Fruit fly (Drosophila melanogaster): ENCODE results near the gene Cad88C.

- TF ChIP-seq psq (optimal IDR thresholded peaks at IDR 0.05) (no peak), Sin3A (optimal IDR thresholded peaks at IDR 0.05) (no peak), h (optimal IDR thresholded peaks at IDR 0.05) (no peak), insv (optimal IDR thresholded peaks at IDR 0.05) (no peak), Myc (optimal IDR thresholded peaks at IDR 0.05) (no peak), ttk (optimal IDR thresholded peaks at IDR 0.05) (no peak)
Observed at dm6 chr3R:14589483-14589882, 40.8 kb upstream of the Cad88C start.
